Worm (Caenorhabditis elegans) whole organism, young adult: ENCODE measurements around the gene F56H9.2.
A peak's percentile ranks its signal among the peaks of the same experiment; 100 is the strongest.

Experiments used
- B0336.3 ChIP-seq: fragments of 200-800 bp; sonication (Bioruptor generic); IDR thresholded peaks from 2 replicates; pipeline ENCODE4 v1.3.6; 2022; ENCODE audit warnings: missing genetic modification characterization, missing compliant biosample characterization
- D2030.7 ChIP-seq: fragments of 200-800 bp; sonication (Bioruptor generic); IDR thresholded peaks from 2 replicates; pipeline ENCODE4 v1.3.6; 2022; ENCODE audit warnings: missing genetic modification reagents, missing genetic modification characterization, missing compliant biosample characterization
- F10E7.11 ChIP-seq: sonication (generic microtip); optimal IDR thresholded peaks from 2 replicates; lab custom pipeline; 2017; ENCODE audit warnings: mild to moderate bottlenecking, missing genetic modification characterization, moderate library complexity, missing compliant biosample characterization
- K11D2.4 ChIP-seq: fragments of 200-800 bp; sonication (Bioruptor generic); IDR thresholded peaks from 2 replicates; pipeline ENCODE4 v1.3.6; 2022; ENCODE audit warnings: missing genetic modification reagents, missing genetic modification characterization, missing compliant biosample characterization
- K12H6.12 ChIP-seq: fragments of 200-800 bp; sonication (Bioruptor generic); optimal IDR thresholded peaks from 2 replicates; lab custom pipeline; 2018; ENCODE audit warnings: mild to moderate bottlenecking, missing genetic modification characterization, missing compliant biosample characterization
- T26A5.8 ChIP-seq: sonication (generic microtip); optimal IDR thresholded peaks from 2 replicates; lab custom pipeline; 2016; ENCODE audit warnings: missing genetic modification characterization, missing compliant biosample characterization
- Y95B8A.8 ChIP-seq: fragments of 200-800 bp; sonication (Bioruptor generic); IDR thresholded peaks from 2 replicates; pipeline ENCODE4 v1.3.6; 2022; ENCODE audit warnings: missing genetic modification reagents, missing genetic modification characterization, missing compliant biosample characterization
- ZK185.1 ChIP-seq: sonication (generic microtip); optimal IDR thresholded peaks from 2 replicates; lab custom pipeline; 2016; ENCODE audit warnings: mild to moderate bottlenecking, missing genetic modification characterization, missing compliant biosample characterization; ENCODE audit not compliant: poor library complexity, severe bottlenecking
- attf-5 ChIP-seq: fragments of 200-800 bp; sonication (Bioruptor generic); optimal IDR thresholded peaks from 2 replicates; lab custom pipeline; 2018; ENCODE audit warnings: mild to moderate bottlenecking, missing genetic modification characterization, missing compliant biosample characterization
- ccch-3 ChIP-seq: fragments of 200-800 bp; sonication (Bioruptor generic); optimal IDR thresholded peaks from 2 replicates; lab custom pipeline; 2018; ENCODE audit warnings: mild to moderate bottlenecking, missing genetic modification characterization, missing compliant biosample characterization
- ceh-27 ChIP-seq: fragments of 200-800 bp; sonication (Bioruptor generic); optimal IDR thresholded peaks from 2 replicates; lab custom pipeline; 2018; ENCODE audit warnings: mild to moderate bottlenecking, missing genetic modification characterization, moderate library complexity, missing compliant biosample characterization
- chd-7 ChIP-seq: sonication (generic microtip); optimal IDR thresholded peaks from 2 replicates; lab custom pipeline; 2016; ENCODE audit warnings: mild to moderate bottlenecking, missing genetic modification characterization, moderate library complexity, missing compliant biosample characterization
- die-1 ChIP-seq: sonication (generic microtip); optimal IDR thresholded peaks from 2 replicates; lab custom pipeline; 2016; ENCODE audit warnings: missing genotype, mild to moderate bottlenecking, missing genetic modification characterization, missing compliant biosample characterization
- dox-1 ChIP-seq: fragments of 200-800 bp; sonication (Bioruptor generic); IDR thresholded peaks from 2 replicates; pipeline ENCODE4 v1.3.6; 2022; ENCODE audit warnings: missing genetic modification reagents, missing genetic modification characterization, missing compliant biosample characterization
- dpl-1 ChIP-seq: fragments of 150-350 bp; optimal IDR thresholded peaks from 2 replicates; lab custom pipeline; 2014; ENCODE audit warnings: missing biosample characterization, missing genetic modification reagents, missing genetic modification characterization
- gei-17 ChIP-seq: fragments of 200-800 bp; sonication (Bioruptor generic); optimal IDR thresholded peaks from 2 replicates; lab custom pipeline; 2018; ENCODE audit warnings: mild to moderate bottlenecking, missing genetic modification characterization, missing compliant biosample characterization
- hlh-26 ChIP-seq: fragments of 200-800 bp; sonication (Bioruptor generic); conservative IDR thresholded peaks from 2 replicates; pipeline ENCODE4 v1.3.6; 2022; ENCODE audit warnings: missing genetic modification reagents, missing genetic modification characterization, missing compliant biosample characterization
- hrde-1 ChIP-seq: sonication (generic microtip); optimal IDR thresholded peaks from 2 replicates; lab custom pipeline; 2016; ENCODE audit warnings: missing genetic modification characterization, mild to moderate bottlenecking, missing compliant biosample characterization, moderate library complexity, missing genotype, missing genetic modification reagents, borderline replicate concordance
- lag-1 ChIP-seq: fragments of 200-800 bp; sonication (Bioruptor generic); IDR thresholded peaks from 2 replicates; pipeline ENCODE4 v1.3.6; 2022; ENCODE audit warnings: missing genetic modification reagents, missing genetic modification characterization, missing compliant biosample characterization
- let-526 ChIP-seq: fragments of 200-800 bp; sonication (Bioruptor generic); IDR thresholded peaks from 2 replicates; pipeline ENCODE4 v1.3.6; 2022; ENCODE audit warnings: missing genetic modification reagents, missing genetic modification characterization, missing compliant biosample characterization
- lsl-1 ChIP-seq: fragments of 200-800 bp; sonication (Bioruptor generic); optimal IDR thresholded peaks from 2 replicates; lab custom pipeline; 2018; ENCODE audit warnings: mild to moderate bottlenecking, missing genetic modification characterization, moderate library complexity, missing compliant biosample characterization
- lsy-27 ChIP-seq: sonication (generic microtip); optimal IDR thresholded peaks from 2 replicates; lab custom pipeline; 2017; ENCODE audit warnings: missing genetic modification characterization, mild to moderate bottlenecking, missing compliant biosample characterization, antibody characterized with exemption, missing genotype, borderline replicate concordance; ENCODE audit not compliant: insufficient read depth
- nhr-120 ChIP-seq: fragments of 200-800 bp; sonication (Bioruptor generic); IDR thresholded peaks from 2 replicates; pipeline ENCODE4 v1.3.6; 2022; ENCODE audit warnings: missing genetic modification characterization, missing compliant biosample characterization
- nhr-80 ChIP-seq: sonication (generic microtip); optimal IDR thresholded peaks from 2 replicates; lab custom pipeline; 2016; ENCODE audit warnings: missing genetic modification characterization, missing compliant biosample characterization
- rec-8 ChIP-seq, 2 experiments: sonication (generic microtip); optimal IDR thresholded peaks; 2 replicates each; lab custom pipeline; 2016; ENCODE audit warnings: mild to moderate bottlenecking in 2 of 2, missing genetic modification characterization in 2 of 2, missing genetic modification reagents in 2 of 2, missing genotype in 2 of 2, missing biosample characterization in 1 of 2, missing compliant biosample characterization in 1 of 2, moderate library complexity in 1 of 2
- snpc-3.4 ChIP-seq: sonication (generic microtip); optimal IDR thresholded peaks from 2 replicates; lab custom pipeline; 2017; ENCODE audit warnings: missing genetic modification characterization, mild to moderate bottlenecking, missing compliant biosample characterization, antibody characterized with exemption, moderate library complexity, missing genotype, missing genetic modification reagents
- somi-1 ChIP-seq: fragments of 200-800 bp; sonication (Bioruptor generic); optimal IDR thresholded peaks from 2 replicates; lab custom pipeline; 2018; ENCODE audit warnings: mild to moderate bottlenecking, missing genetic modification characterization, missing compliant biosample characterization
- zfh-2 ChIP-seq: fragments of 200-800 bp; sonication (Bioruptor generic); conservative IDR thresholded peaks from 2 replicates; pipeline ENCODE4 v1.3.6; 2022; ENCODE audit warnings: missing genetic modification reagents, missing genetic modification characterization, missing compliant biosample characterization
- ztf-22 ChIP-seq: fragments of 200-800 bp; sonication (Bioruptor generic); optimal IDR thresholded peaks from 2 replicates; lab custom pipeline; 2018; ENCODE audit warnings: mild to moderate bottlenecking, missing genetic modification characterization, moderate library complexity, missing compliant biosample characterization
- ztf-26 ChIP-seq: sonication (generic microtip); optimal IDR thresholded peaks from 2 replicates; lab custom pipeline; 2017; ENCODE audit warnings: missing genetic modification characterization, missing compliant biosample characterization
- ztf-3 ChIP-seq: fragments of 200-800 bp; sonication (Bioruptor generic); optimal IDR thresholded peaks from 2 replicates; lab custom pipeline; 2018; ENCODE audit warnings: mild to moderate bottlenecking, missing genetic modification characterization, missing compliant biosample characterization

Gene F56H9.2

DNA sequence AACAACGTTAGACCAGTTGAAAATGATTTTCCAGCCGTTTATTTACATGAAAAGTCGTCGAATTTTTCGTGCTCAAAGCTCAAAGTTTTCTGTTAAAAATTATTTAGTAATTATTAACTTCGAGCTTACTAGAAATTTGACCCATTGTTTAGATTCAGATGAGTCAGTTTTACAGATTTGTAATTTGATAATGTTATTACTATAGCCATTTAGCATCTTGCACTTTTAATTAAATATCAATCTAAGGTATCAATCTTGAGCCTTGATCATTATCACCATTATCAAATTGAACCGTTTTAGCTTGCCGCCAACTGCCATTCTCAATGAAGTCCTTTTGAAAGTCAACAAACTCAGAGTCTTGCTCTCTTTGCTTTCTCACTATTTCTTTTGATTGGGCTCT is 27.9 kb upstream of the F56H9.2 start, which contains the start of gene ZC116.1:
TSS of gene ZC116.1 (plus strand) at position 301 of the 400 bp plus-strand sequence.
- TF ChIP-seq dox-1 = no peak
- TF ChIP-seq lag-1 (GFP tag; lab: Robert Waterston, UW) = no peak
- TF ChIP-seq T26A5.8 (tag; lab: Kevin White, UChicago) = no peak
- TF ChIP-seq zfh-2 (GFP tag; lab: Robert Waterston, UW) = no peak
- TF ChIP-seq nhr-80 (tag; lab: Kevin White, UChicago) = no peak
- no peak for TF ChIP-seq lsy-27 (tag; lab: Kevin White, UChicago)
- TF ChIP-seq lsl-1 (GFP tag; lab: Kevin White, UChicago) = no peak
- TF ChIP-seq die-1 = no peak
- no peak for TF ChIP-seq ztf-22 (GFP tag; lab: Kevin White, UChicago)

ce11 chrV:12611029-12611428 is 26.4 kb upstream of the F56H9.2 start, which contains the start of gene cubn-1:
Gene cubn-1 (plus strand): TSS chrV:12611329.
- TF ChIP-seq ztf-3 (no peak), D2030.7 (no peak), dpl-1 (GFP tag; lab: Kevin White, UChicago) (no peak)

ce11 chrV:12612118-12612517 is 25.3 kb upstream of the F56H9.2 start, which contains the start of gene cyc-2.2:
Gene cyc-2.2 (minus strand): TSS chrV:12612218.
- TF ChIP-seq somi-1 (GFP tag; lab: Kevin White, UChicago) (no peak), Y95B8A.8 (no peak), chd-7 (tag; lab: Kevin White, UChicago) (no peak), B0336.3 (GFP tag; lab: Robert Waterston, UW) (no peak), ccch-3 (GFP tag; lab: Kevin White, UChicago) (no peak), ZK185.1 (tag; lab: Kevin White, UChicago) (no peak), nhr-120 (no peak), hlh-26 (GFP tag; lab: Robert Waterston, UW) (no peak), gei-17 (no peak), K11D2.4 (no peak), let-526 (GFP tag; lab: Robert Waterston, UW) (no peak), F10E7.11 (tag; lab: Kevin White, UChicago) (no peak), rec-8 (tag; optimal IDR thresholded peaks at IDR 0.05; lab: Kevin White, UChicago) (no peak), K12H6.12 (tag; lab: Kevin White, UChicago) (no peak), attf-5 (no peak), snpc-3.4 (tag; lab: Kevin White, UChicago) (no peak)

ce11 chrV:12624371-12624770 is 13.1 kb upstream of the F56H9.2 start, which contains the start of gene F56H9.9:
Gene F56H9.9 (minus strand): TSS chrV:12624471.
- TF ChIP-seq ceh-27 (GFP tag; lab: Kevin White, UChicago) = peak; percentile 8
- TF ChIP-seq ztf-26 (tag; lab: Kevin White, UChicago) = no peak

ce11 chrV:12629743-12630142 is 7.7 kb upstream of the F56H9.2 start, which contains the start of gene F56H9.6:
Gene F56H9.6 (minus strand): TSS chrV:12629843.
- TF ChIP-seq nhr-120 (0 out of 2 replicates have a peak, but pooled peaks have one; percentile 12), hrde-1 (tag; lab: Kevin White, UChicago) (no peak)
